Worm (Caenorhabditis elegans) whole organism, L4 larva: ENCODE data around the gene mgl-3.
A peak's percentile ranks its signal among the peaks of the same experiment; 100 is the strongest.
"Not testable (repeated sequence)": the region's sequence is repeated elsewhere in the genome, so short reads cannot be mapped to it uniquely, and the experiment has no call there.

Experiments used
- F10B5.3 ChIP-seq: sonication (generic microtip); optimal IDR thresholded peaks from 2 replicates; lab custom pipeline; 2016; ENCODE audit warnings: mild to moderate bottlenecking, missing genetic modification characterization, missing compliant biosample characterization
- T20F7.1 ChIP-seq: fragments of 200-800 bp; sonication (Bioruptor generic); optimal IDR thresholded peaks from 2 replicates; lab custom pipeline; 2018; ENCODE audit warnings: mild to moderate bottlenecking, missing genetic modification characterization, missing compliant biosample characterization
- T26A8.4 ChIP-seq: fragments of 200-800 bp; sonication (Bioruptor generic); IDR thresholded peaks from 2 replicates; pipeline ENCODE4 v1.3.6; 2022; ENCODE audit warnings: missing genetic modification characterization, missing compliant biosample characterization
- aha-1 ChIP-seq: fragments of 150-350 bp; peaks from one replicate; lab custom pipeline; 2014; ENCODE audit warnings: missing biosample characterization, missing genetic modification characterization
- ama-1 ChIP-seq: fragments of 150-350 bp; optimal IDR thresholded peaks from 2 replicates; lab custom pipeline; 2014; ENCODE audit warnings: inconsistent platforms, mixed read lengths
- ceh-20 ChIP-seq: fragments of 200-800 bp; sonication (Bioruptor generic); IDR thresholded peaks from 2 replicates; pipeline ENCODE4 v1.3.6; 2022; ENCODE audit warnings: missing genetic modification reagents, missing genetic modification characterization, missing compliant biosample characterization
- ceh-28 ChIP-seq: fragments of 150-350 bp; optimal IDR thresholded peaks from 2 replicates; lab custom pipeline; 2014; ENCODE audit warnings: missing biosample characterization, missing genetic modification reagents, missing genetic modification characterization
- ceh-62 ChIP-seq: sonication (generic microtip); optimal IDR thresholded peaks from 2 replicates; lab custom pipeline; 2017; ENCODE audit warnings: missing biosample characterization, missing genetic modification characterization
- daf-19 ChIP-seq: fragments of 200-800 bp; sonication (Bioruptor generic); conservative IDR thresholded peaks from 2 replicates; pipeline ENCODE4 v1.3.6; 2022; ENCODE audit warnings: missing genetic modification characterization, missing compliant biosample characterization
- dmd-8 ChIP-seq: fragments of 200-800 bp; sonication (Bioruptor generic); IDR thresholded peaks from 2 replicates; pipeline ENCODE4 v1.3.6; 2022; ENCODE audit warnings: missing genetic modification characterization, missing compliant biosample characterization
- dve-1 ChIP-seq: sonication (generic microtip); optimal IDR thresholded peaks from 2 replicates; lab custom pipeline; 2017; ENCODE audit warnings: antibody characterized with exemption, mild to moderate bottlenecking, missing genetic modification characterization, missing compliant biosample characterization; ENCODE audit not compliant: insufficient read depth
- egl-27 ChIP-seq: sonication (generic microtip); optimal IDR thresholded peaks from 3 replicates; lab custom pipeline; 2017; ENCODE audit warnings: missing biosample characterization, missing genetic modification reagents, missing genetic modification characterization
- fos-1 ChIP-seq: fragments of 150-350 bp; optimal IDR thresholded peaks from 2 replicates; lab custom pipeline; 2014; ENCODE audit warnings: missing biosample characterization, missing genetic modification characterization
- hlh-11 ChIP-seq: fragments of 200-800 bp; sonication (Bioruptor generic); optimal IDR thresholded peaks from 2 replicates; lab custom pipeline; 2018; ENCODE audit warnings: mild to moderate bottlenecking, missing genetic modification characterization, missing compliant biosample characterization
- lin-13 ChIP-seq: fragments of 150-350 bp; optimal IDR thresholded peaks from 2 replicates; lab custom pipeline; 2014; ENCODE audit warnings: missing biosample characterization, missing genetic modification reagents, missing genetic modification characterization
- lir-3 ChIP-seq: sonication (generic microtip); optimal IDR thresholded peaks from 2 replicates; lab custom pipeline; 2016; ENCODE audit warnings: mild to moderate bottlenecking, missing genetic modification characterization, missing compliant biosample characterization
- madf-9 ChIP-seq: fragments of 200-800 bp; sonication (Bioruptor generic); conservative IDR thresholded peaks from 2 replicates; pipeline ENCODE4 v1.3.6; 2022; ENCODE audit warnings: missing genetic modification reagents, missing genetic modification characterization, missing compliant biosample characterization
- mep-1 ChIP-seq: fragments of 150-350 bp; sonication (generic microtip); optimal IDR thresholded peaks from 3 replicates; lab custom pipeline; 2014; ENCODE audit warnings: missing biosample characterization, missing genetic modification characterization
- mxl-3 ChIP-seq: fragments of 200-800 bp; sonication (Bioruptor generic); optimal IDR thresholded peaks from 2 replicates; lab custom pipeline; 2018; ENCODE audit warnings: mild to moderate bottlenecking, missing genetic modification characterization, missing compliant biosample characterization
- nhr-11 ChIP-seq: fragments of 150-350 bp; optimal IDR thresholded peaks from 2 replicates; lab custom pipeline; 2014; ENCODE audit warnings: missing biosample characterization, missing genetic modification characterization
- nhr-48 ChIP-seq: sonication (generic microtip); optimal IDR thresholded peaks from 2 replicates; lab custom pipeline; 2016; ENCODE audit warnings: mild to moderate bottlenecking, missing genetic modification characterization, missing compliant biosample characterization
- nhr-76 ChIP-seq: fragments of 150-350 bp; optimal IDR thresholded peaks from 2 replicates; lab custom pipeline; 2014; ENCODE audit warnings: missing biosample characterization, missing genetic modification characterization
- spr-1 ChIP-seq: sonication (generic microtip); optimal IDR thresholded peaks from 2 replicates; lab custom pipeline; 2016; ENCODE audit warnings: mild to moderate bottlenecking, missing genetic modification characterization, missing compliant biosample characterization
- tag-97 ChIP-seq: fragments of 200-800 bp; sonication (Bioruptor generic); IDR thresholded peaks from 2 replicates; pipeline ENCODE4 v1.3.6; 2022; ENCODE audit warnings: missing genetic modification characterization, missing compliant biosample characterization
- unc-130 ChIP-seq: sonication (generic microtip); optimal IDR thresholded peaks from 2 replicates; lab custom pipeline; 2016; ENCODE audit warnings: missing genetic modification reagents, missing genetic modification characterization, missing compliant biosample characterization
- unc-62 ChIP-seq, 3 experiments: fragments of 150-350 bp in 1 of 3; sonication (generic microtip); optimal IDR thresholded peaks in 2 of 3; peaks in 1 of 3; 1 replicate in 1 of 3; 2 replicates in 2 of 3; lab custom pipeline; 2014 to 2017; ENCODE audit warnings: missing biosample characterization in 3 of 3, missing genetic modification characterization in 3 of 3, missing genetic modification reagents in 3 of 3, missing genotype in 1 of 3
- zip-11 ChIP-seq: fragments of 200-800 bp; sonication (Bioruptor generic); IDR thresholded peaks from 2 replicates; pipeline ENCODE4 v1.3.6; 2022; ENCODE audit warnings: missing genetic modification characterization, missing compliant biosample characterization

Gene mgl-3

ce11 chrIV:5491054-5491453 is 52.2 kb downstream of the mgl-3 start, which contains the start of gene B0273.115:
Gene B0273.115 (minus strand): TSS chrIV:5491154.
- TF ChIP-seq fos-1 (tag; lab: Kevin White, UChicago); egl-27 (tag; lab: Kevin White, UChicago); unc-130 (GFP tag; lab: Kevin White, UChicago): not testable (repeated sequence)
- TF ChIP-seq, all 104 proteins: peak for 0; not testable (repeated sequence) for 104

- TF ChIP-seq T26A8.4 (GFP tag; lab: Robert Waterston, UW) (no peak), unc-62 (GFP tag; optimal IDR thresholded peaks at IDR 0.05 in 1 of 2; lab: Kevin White, UChicago) (peak in 1 of 2 experiments; percentile 63), unc-62 (tag; optimal IDR thresholded peaks at IDR 0.05; lab: Kevin White, UChicago) (no peak)
These were observed 53.4 kb downstream of the mgl-3 start for ce11 chrIV:5492196-5492595.

DNA sequence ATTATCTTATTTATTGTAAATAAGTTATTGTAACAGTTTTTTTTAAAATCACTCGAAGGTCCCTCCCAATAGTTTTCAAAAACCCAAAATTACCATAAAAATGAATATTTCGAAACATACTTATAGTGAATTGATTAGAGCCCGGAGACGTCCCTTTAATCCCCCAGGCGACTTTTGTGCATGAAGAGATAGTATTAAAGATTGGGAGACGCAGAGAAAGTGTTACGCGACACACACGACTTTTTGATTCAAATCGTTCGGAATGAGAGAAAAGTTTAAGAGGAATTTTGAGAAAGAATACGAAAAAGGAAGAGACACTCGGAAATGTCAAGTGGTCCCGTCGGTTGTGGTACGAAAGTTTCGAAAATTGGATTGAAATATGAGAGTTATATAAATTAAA is 54.3 kb downstream of the mgl-3 start:
- TF ChIP-seq ceh-28 (tag; lab: Kevin White, UChicago) (no peak), F10B5.3 (tag; lab: Kevin White, UChicago) (no peak), T20F7.1 (GFP tag; lab: Kevin White, UChicago) (no peak), aha-1 (no peak), ama-1 (lab: Kevin White, UChicago) (no peak), lin-13 (GFP tag; lab: Kevin White, UChicago) (no peak), zip-11 (no peak), tag-97 (GFP tag; lab: Robert Waterston, UW) (no peak), madf-9 (no peak), lir-3 (tag; lab: Kevin White, UChicago) (no peak), daf-19 (GFP tag; lab: Robert Waterston, UW) (no peak), hlh-11 (tag; lab: Kevin White, UChicago) (no peak), mxl-3 (GFP tag; lab: Kevin White, UChicago) (no peak), nhr-11 (tag; lab: Kevin White, UChicago) (no peak), spr-1 (no peak)
- TF ChIP-seq, all 104 proteins: peak for 0

- TF ChIP-seq nhr-76 (tag; lab: Kevin White, UChicago) (no peak), dve-1 (tag; lab: Kevin White, UChicago) (no peak), ceh-62 (tag; lab: Kevin White, UChicago) (no peak), daf-19 (GFP tag; lab: Robert Waterston, UW) (no peak), ceh-20 (GFP tag; lab: Robert Waterston, UW) (no peak), mep-1 (no peak), zip-11 (no peak), hlh-11 (tag; lab: Kevin White, UChicago) (no peak), dmd-8 (GFP tag; lab: Robert Waterston, UW) (no peak)
These were observed 54.9 kb downstream of the mgl-3 start, which contains the start of gene B0273.1 for ce11 chrIV:5493692-5494091. Gene B0273.1 (plus strand): TSS chrIV:5493992.

ce11 chrIV:5494099-5494498 is 55.3 kb downstream of the mgl-3 start:
- TF ChIP-seq nhr-48 (tag; lab: Kevin White, UChicago) (no peak), unc-62 (GFP tag; optimal IDR thresholded peaks at IDR 0.05 in 1 of 2; lab: Kevin White, UChicago) (peak in 1 of 2 experiments; percentile 77), unc-62 (tag; optimal IDR thresholded peaks at IDR 0.05; lab: Kevin White, UChicago) (no peak)
